Fruit fly (Drosophila melanogaster) whole organism: ENCODE data around the gene CG31064.

Source experiments
- Dll ChIP-seq: fragments of >200 bp; optimal IDR thresholded peaks from 2 replicates; lab custom pipeline; 2017
- pan ChIP-seq: fragments of >200 bp; optimal IDR thresholded peaks from 2 replicates; lab custom pipeline; 2017
- psq ChIP-seq: fragments of >200 bp; optimal IDR thresholded peaks from 2 replicates; lab custom pipeline; 2017
- usp ChIP-seq: fragments of >200 bp; optimal IDR thresholded peaks from 2 replicates; lab custom pipeline; 2017; ENCODE audit warnings: missing biosample characterization, missing genetic modification characterization, mixed read lengths

DNA sequence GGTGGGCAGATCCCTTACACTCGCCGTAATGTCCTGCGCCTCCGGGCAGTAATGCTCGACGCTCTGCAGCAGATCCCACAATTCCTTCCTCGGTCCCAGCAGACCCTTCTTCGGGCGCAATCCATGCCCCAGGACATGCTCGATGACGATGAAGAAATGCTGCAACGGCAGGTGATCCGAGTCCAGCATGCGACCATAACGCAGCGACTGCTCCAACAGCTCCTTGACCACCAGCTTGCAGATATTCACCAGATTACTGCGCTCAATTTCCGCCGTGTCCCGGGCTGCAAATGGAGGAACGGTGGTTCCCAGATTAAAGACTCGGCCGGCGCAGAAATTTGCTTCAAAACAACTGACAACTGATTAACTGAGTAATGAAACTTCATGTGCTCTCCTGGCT, 5.5 kb downstream of the CG31064 start, which contains the start of gene CG31068:
- TF ChIP-seq psq (lab: Kevin White, UChicago) (no peak), pan (lab: Kevin White, UChicago) (no peak), Dll (lab: Kevin White, UChicago) (no peak), usp (no peak)
